Worm (Caenorhabditis elegans) whole organism, L4 larva: ENCODE results near the gene pus-1.

ENCODE experiments used
- F37D6.2 ChIP-seq: sonication (generic microtip); optimal IDR thresholded peaks from 2 replicates; lab custom pipeline; 2016; ENCODE audit warnings: mild to moderate bottlenecking, missing genetic modification characterization, missing compliant biosample characterization
- daf-19 ChIP-seq: fragments of 200-800 bp; sonication (Bioruptor generic); conservative IDR thresholded peaks from 2 replicates; pipeline ENCODE4 v1.3.6; 2022; ENCODE audit warnings: missing genetic modification characterization, missing compliant biosample characterization
- fos-1 ChIP-seq: fragments of 150-350 bp; optimal IDR thresholded peaks from 2 replicates; lab custom pipeline; 2014; ENCODE audit warnings: missing biosample characterization, missing genetic modification characterization
- lin-39 ChIP-seq: fragments of 150-350 bp; optimal IDR thresholded peaks from 2 replicates; lab custom pipeline; 2014; ENCODE audit warnings: missing biosample characterization, missing genetic modification reagents, missing genetic modification characterization
- lir-3 ChIP-seq: sonication (generic microtip); optimal IDR thresholded peaks from 2 replicates; lab custom pipeline; 2016; ENCODE audit warnings: mild to moderate bottlenecking, missing genetic modification characterization, missing compliant biosample characterization
- nhr-28 ChIP-seq: fragments of 150-350 bp; optimal IDR thresholded peaks from 2 replicates; lab custom pipeline; 2014; ENCODE audit warnings: missing biosample characterization, missing genetic modification characterization
- unc-130 ChIP-seq: sonication (generic microtip); optimal IDR thresholded peaks from 2 replicates; lab custom pipeline; 2016; ENCODE audit warnings: missing genetic modification reagents, missing genetic modification characterization, missing compliant biosample characterization
- unc-62 ChIP-seq, 3 experiments: fragments of 150-350 bp in 1 of 3; sonication (generic microtip); optimal IDR thresholded peaks in 2 of 3; peaks in 1 of 3; 1 replicate in 1 of 3; 2 replicates in 2 of 3; lab custom pipeline; 2014 to 2017; ENCODE audit warnings: missing biosample characterization in 3 of 3, missing genetic modification characterization in 3 of 3, missing genetic modification reagents in 3 of 3, missing genotype in 1 of 3

- no peak for TF ChIP-seq daf-19 (GFP tag; lab: Robert Waterston, UW)
- no peak for TF ChIP-seq lin-39 (tag; lab: Kevin White, UChicago)
- TF ChIP-seq lir-3 = no peak
- TF ChIP-seq F37D6.2 (tag; lab: Kevin White, UChicago) = no peak
- TF ChIP-seq unc-62 (GFP tag; optimal IDR thresholded peaks at IDR 0.05 in 1 of 2; lab: Kevin White, UChicago) = no peak
- TF ChIP-seq unc-62 (tag; optimal IDR thresholded peaks at IDR 0.05; lab: Kevin White, UChicago) = no peak
- TF ChIP-seq unc-130 = no peak
- TF ChIP-seq nhr-28 (tag; lab: Kevin White, UChicago) = no peak
- TF ChIP-seq fos-1 (tag; lab: Kevin White, UChicago) = no peak
Observed at ce11 chrV:16749473-16749872, 45.3 kb downstream of the pus-1 start.
